Fruit fly (Drosophila melanogaster) whole organism, embryonic: Measurements from ENCODE around the gene CCHa1.

Experiments
- Abd-B ChIP-seq: fragments of 200-800 bp; sonication (Bioruptor generic); optimal IDR thresholded peaks from 2 replicates; lab custom pipeline; 2018; ENCODE audit warnings: missing biosample characterization, mild to moderate bottlenecking, missing genetic modification characterization, moderate library complexity
- Bgb ChIP-seq: fragments of 200-800 bp; sonication (Bioruptor generic); IDR thresholded peaks from 2 replicates; pipeline ENCODE4 v1.3.6; 2022; ENCODE audit warnings: missing biosample characterization, missing genetic modification characterization; ENCODE audit not compliant: partially characterized antibody
- CG10209 ChIP-seq: fragments of 200-800 bp; sonication (Bioruptor generic); optimal IDR thresholded peaks from 3 replicates; lab custom pipeline; 2017; ENCODE audit warnings: missing biosample characterization, mild to moderate bottlenecking, missing genetic modification characterization, missing genetic modification reagents
- CG10431 ChIP-seq: fragments of 200-800 bp; sonication (Bioruptor generic); optimal IDR thresholded peaks from 3 replicates; lab custom pipeline; 2018; ENCODE audit warnings: missing biosample characterization, mild to moderate bottlenecking, missing genetic modification characterization
- CG10654 ChIP-seq: fragments of 200-800 bp; sonication (Bioruptor generic); optimal IDR thresholded peaks from 2 replicates; lab custom pipeline; 2016; ENCODE audit warnings: missing biosample characterization, missing genetic modification characterization
- CG11093 ChIP-seq: fragments of 200-800 bp; sonication (Bioruptor generic); IDR thresholded peaks from 3 replicates; pipeline ENCODE4 v1.3.6; 2022; ENCODE audit warnings: missing biosample characterization, missing genetic modification characterization
- CG11504 ChIP-seq: fragments of 200-800 bp; sonication (Bioruptor generic); optimal IDR thresholded peaks from 3 replicates; lab custom pipeline; 2019; ENCODE audit warnings: missing biosample characterization, mild to moderate bottlenecking, missing genetic modification characterization, moderate library complexity
- CG12219 ChIP-seq: fragments of 200-800 bp; sonication (Bioruptor generic); optimal IDR thresholded peaks from 3 replicates; lab custom pipeline; 2018; ENCODE audit warnings: missing biosample characterization, mild to moderate bottlenecking, missing genetic modification characterization
- CG12236 ChIP-seq: fragments of 200-800 bp; sonication (Bioruptor generic); optimal IDR thresholded peaks from 2 replicates; lab custom pipeline; 2016; ENCODE audit warnings: missing biosample characterization, missing genetic modification characterization
- CG13775 ChIP-seq: fragments of 200-800 bp; sonication (Bioruptor generic); optimal IDR thresholded peaks from 3 replicates; lab custom pipeline; 2017; ENCODE audit warnings: missing biosample characterization, mild to moderate bottlenecking, missing genetic modification characterization
- CG14710 ChIP-seq: fragments of 200-800 bp; sonication (Bioruptor generic); optimal IDR thresholded peaks from 3 replicates; lab custom pipeline; 2019; ENCODE audit warnings: missing biosample characterization, mild to moderate bottlenecking, missing genetic modification characterization, moderate library complexity
- CG14860 ChIP-seq: fragments of 200-800 bp; sonication (Bioruptor generic); IDR thresholded peaks from 3 replicates; pipeline ENCODE4 v1.3.6; 2022; ENCODE audit warnings: missing biosample characterization, missing genetic modification characterization; ENCODE audit not compliant: partially characterized antibody
- CG17568 ChIP-seq: fragments of 200-800 bp; sonication (Bioruptor generic); optimal IDR thresholded peaks from 2 replicates; lab custom pipeline; 2018; ENCODE audit warnings: missing biosample characterization, mild to moderate bottlenecking, missing genetic modification characterization, moderate library complexity
- CG34224 ChIP-seq: fragments of 200-800 bp; sonication (Bioruptor generic); IDR thresholded peaks from 3 replicates; pipeline ENCODE4 v1.3.6; 2022; ENCODE audit warnings: missing biosample characterization, missing genetic modification characterization; ENCODE audit not compliant: partially characterized antibody
- CG34376 ChIP-seq: fragments of 200-800 bp; sonication (Bioruptor generic); optimal IDR thresholded peaks from 2 replicates; lab custom pipeline; 2018; ENCODE audit warnings: missing biosample characterization, mild to moderate bottlenecking, missing genetic modification characterization
- CG3726 ChIP-seq: fragments of 200-800 bp; sonication (Bioruptor generic); IDR thresholded peaks from 3 replicates; pipeline ENCODE4, ENCODE4 v1.3.6; 2022; ENCODE audit warnings: missing biosample characterization, missing genetic modification characterization
- CG3995 ChIP-seq: fragments of 200-800 bp; sonication (Bioruptor generic); optimal IDR thresholded peaks from 3 replicates; lab custom pipeline; 2016; ENCODE audit warnings: missing biosample characterization, missing genetic modification characterization
- CG4424 ChIP-seq: fragments of 200-800 bp; sonication (Bioruptor generic); optimal IDR thresholded peaks from 3 replicates; lab custom pipeline; 2016; ENCODE audit warnings: missing biosample characterization, missing genetic modification characterization
- CG6813 ChIP-seq: fragments of 200-800 bp; sonication (Bioruptor generic); optimal IDR thresholded peaks from 2 replicates; lab custom pipeline; 2017; ENCODE audit warnings: missing biosample characterization, missing genetic modification characterization, mild to moderate bottlenecking, moderate library complexity, missing genetic modification reagents
- CG7786 ChIP-seq: fragments of 200-800 bp; sonication (Bioruptor generic); optimal IDR thresholded peaks from 2 replicates; lab custom pipeline; 2016; ENCODE audit warnings: missing biosample characterization, missing genetic modification characterization
- Dfd ChIP-seq, 2 experiments: fragments of >200 bp; optimal IDR thresholded peaks; 2 replicates each; lab custom pipeline; 2017; ENCODE audit warnings: missing biosample characterization in 2 of 2, missing genetic modification characterization in 2 of 2
- Dip2 ChIP-seq: fragments of 200-800 bp; sonication (Bioruptor generic); IDR thresholded peaks from 2 replicates; pipeline ENCODE4 v1.3.6; 2022; ENCODE audit warnings: missing biosample characterization, missing genetic modification characterization
- Ets65A ChIP-seq: fragments of 200-800 bp; sonication (Bioruptor generic); peaks from one replicate; lab custom pipeline; 2016; ENCODE audit warnings: missing biosample characterization, missing genetic modification characterization
- HLH54F ChIP-seq: fragments of 200-800 bp; sonication (Bioruptor generic); optimal IDR thresholded peaks from 3 replicates; lab custom pipeline; 2016; ENCODE audit warnings: missing biosample characterization, missing genetic modification characterization
- HmgD ChIP-seq: fragments of 200-800 bp; sonication (Bioruptor generic); optimal IDR thresholded peaks from 3 replicates; lab custom pipeline; 2016; ENCODE audit warnings: missing biosample characterization, missing genetic modification characterization
- Hmr ChIP-seq: fragments of 200-800 bp; sonication (Bioruptor generic); optimal IDR thresholded peaks from 3 replicates; lab custom pipeline; 2017; ENCODE audit warnings: mild to moderate bottlenecking, missing biosample characterization, missing genetic modification reagents, missing genetic modification characterization
- Hmx ChIP-seq: fragments of 200-800 bp; sonication (Bioruptor generic); optimal IDR thresholded peaks from 2 replicates; lab custom pipeline; 2016; ENCODE audit warnings: missing biosample characterization, missing genetic modification characterization
- Kr ChIP-seq: fragments of 200-800 bp; sonication (Bioruptor generic); optimal IDR thresholded peaks from 2 replicates; lab custom pipeline; 2017; ENCODE audit warnings: missing biosample characterization, mild to moderate bottlenecking, missing genetic modification characterization
- Pdp1 ChIP-seq, 2 experiments: fragments of 200-800 bp; sonication (Bioruptor generic); optimal IDR thresholded peaks; 3 replicates each; lab custom pipeline; 2016; ENCODE audit warnings: missing biosample characterization in 2 of 2, missing genetic modification characterization in 2 of 2, mild to moderate bottlenecking in 1 of 2, moderate library complexity in 1 of 2
- Sry-β ChIP-seq: fragments of 200-800 bp; sonication (Bioruptor generic); optimal IDR thresholded peaks from 2 replicates; lab custom pipeline; 2018; ENCODE audit warnings: missing biosample characterization, mild to moderate bottlenecking, missing genetic modification characterization, moderate library complexity
- Taf1 ChIP-seq: fragments of 200-800 bp; sonication (Bioruptor generic); IDR thresholded peaks from 2 replicates; pipeline ENCODE4 v1.3.6; 2022; ENCODE audit warnings: missing biosample characterization, missing genetic modification characterization
- cas ChIP-seq: fragments of 200-800 bp; sonication (Bioruptor generic); IDR thresholded peaks from 2 replicates; pipeline ENCODE4 v1.3.6; 2022; ENCODE audit warnings: missing biosample characterization, missing genetic modification characterization
- ems ChIP-seq: fragments of 200-800 bp; sonication (Bioruptor generic); optimal IDR thresholded peaks from 3 replicates; lab custom pipeline; 2016; ENCODE audit warnings: missing biosample characterization, missing genetic modification characterization
- fru ChIP-seq: fragments of >200 bp; optimal IDR thresholded peaks from 2 replicates; lab custom pipeline; 2017
- gfzf ChIP-seq: fragments of 200-800 bp; sonication (Bioruptor generic); optimal IDR thresholded peaks from 2 replicates; lab custom pipeline; 2016; ENCODE audit warnings: missing biosample characterization, mild to moderate bottlenecking, missing genetic modification characterization, moderate library complexity
- ham ChIP-seq: fragments of 200-800 bp; sonication (Bioruptor generic); IDR thresholded peaks from 2 replicates; pipeline ENCODE4 v1.3.6; 2022; ENCODE audit warnings: missing biosample characterization, missing genetic modification characterization
- jing ChIP-seq: fragments of 200-800 bp; sonication (Bioruptor generic); optimal IDR thresholded peaks from 2 replicates; lab custom pipeline; 2018; ENCODE audit warnings: missing biosample characterization, mild to moderate bottlenecking, missing genetic modification characterization
- lab ChIP-seq: fragments of 200-800 bp; sonication (Bioruptor generic); optimal IDR thresholded peaks from 3 replicates; lab custom pipeline; 2017; ENCODE audit warnings: missing biosample characterization, missing genetic modification characterization, mild to moderate bottlenecking, moderate library complexity, missing genetic modification reagents
- lov ChIP-seq, 2 experiments: fragments of 200-800 bp in 1 of 2; fragments of >200 bp in 1 of 2; sonication (Bioruptor generic) in 1 of 2; IDR thresholded peaks in 1 of 2; optimal IDR thresholded peaks in 1 of 2; 2 replicates in 1 of 2; 3 replicates in 1 of 2; pipeline versions ENCODE4 v1.3.6 to Lab custom; 2017 to 2022; ENCODE audit warnings: missing biosample characterization in 1 of 2, missing genetic modification characterization in 1 of 2
- luna ChIP-seq: fragments of 200-800 bp; sonication (Bioruptor generic); optimal IDR thresholded peaks from 2 replicates; lab custom pipeline; 2016; ENCODE audit warnings: missing biosample characterization, missing genetic modification characterization
- ranshi ChIP-seq: fragments of 200-800 bp; sonication (Bioruptor generic); IDR thresholded peaks from 2 replicates; pipeline ENCODE4 v1.3.6; 2022; ENCODE audit warnings: missing biosample characterization, missing genetic modification characterization
- so ChIP-seq: fragments of 200-800 bp; sonication (Bioruptor generic); IDR thresholded peaks from 3 replicates; pipeline ENCODE4 v1.3.6; 2022; ENCODE audit warnings: missing biosample characterization, missing genetic modification characterization
- toy ChIP-seq: fragments of 200-800 bp; sonication (Bioruptor generic); IDR thresholded peaks from 2 replicates; pipeline ENCODE4 v1.3.6; 2022; ENCODE audit warnings: missing biosample characterization, missing genetic modification characterization
- trem ChIP-seq: fragments of 200-800 bp; optimal IDR thresholded peaks from 3 replicates; lab custom pipeline; 2019; ENCODE audit warnings: missing biosample characterization, mild to moderate bottlenecking, missing genetic modification characterization, moderate library complexity
- z ChIP-seq: fragments of 200-800 bp; sonication (Bioruptor generic); IDR thresholded peaks from 3 replicates; pipeline ENCODE4 v1.3.6; 2022; ENCODE audit warnings: missing biosample characterization, missing genetic modification characterization
- zf30C ChIP-seq: fragments of 200-800 bp; sonication (Bioruptor generic); optimal IDR thresholded peaks from 3 replicates; lab custom pipeline; 2018; ENCODE audit warnings: missing biosample characterization, mild to moderate bottlenecking, missing genetic modification characterization

Gene CCHa1

dm6 chr3R:14057132-14057855 lies 39.3 kb downstream of the CCHa1 start (continued):
- TF ChIP-seq CG14710 (tag; lab: Kevin White, UChicago), result no peak
- peak; percentile 6 for TF ChIP-seq lab
- no peak for TF ChIP-seq Bgb
- no peak for TF ChIP-seq Sry-β (GFP tag; lab: Kevin White, UChicago)
- peak in 1 of 2 experiments; percentile 68 for TF ChIP-seq Pdp1 (GFP tag; optimal IDR thresholded peaks at IDR 0.05; lab: Kevin White, UChicago)
- no peak for TF ChIP-seq CG11504 (tag; lab: Kevin White, UChicago)
- no peak for TF ChIP-seq ranshi (GFP tag; lab: Robert Waterston, UW)
- no peak for TF ChIP-seq HLH54F (GFP tag; lab: Kevin White, UChicago)
- TF ChIP-seq CG17568 (GFP tag; lab: Kevin White, UChicago), result peak; percentile 41
- TF ChIP-seq Dip2 (GFP tag; lab: Robert Waterston, UW), result no peak
- no peak for TF ChIP-seq CG3726 (GFP tag; lab: Robert Waterston, UW)
- no peak for TF ChIP-seq Abd-B (GFP tag; lab: Kevin White, UChicago)
- no peak for TF ChIP-seq CG4424 (GFP tag; lab: Kevin White, UChicago)
- TF ChIP-seq CG13775 (GFP tag; lab: Kevin White, UChicago), result no peak

dm6 chr3R:14056320-14057053 lies 40.1 kb downstream of the CCHa1 start, which contains the start of gene foxo:
Gene foxo (plus strand): TSS chr3R:14056945.
- no peak for TF ChIP-seq CG11093 (GFP tag; lab: Robert Waterston, UW)
- TF ChIP-seq CG34224, result peak; percentile 18; the same call in 2 of the 3 replicates
- no peak for TF ChIP-seq luna
- peak; percentile 75 for TF ChIP-seq CG6813
- peak; percentile 50 for TF ChIP-seq CG12219 (GFP tag; lab: Kevin White, UChicago)
- TF ChIP-seq Dfd (GFP tag; optimal IDR thresholded peaks at IDR 0.05; lab: Kevin White, UChicago), result no peak
- peak; percentile 32 for TF ChIP-seq CG10431
- no peak for TF ChIP-seq toy
- no peak for TF ChIP-seq CG14860 (GFP tag; lab: Robert Waterston, UW)
- TF ChIP-seq lab, result peak; percentile 84
- TF ChIP-seq trem, result peak; percentile 60
- TF ChIP-seq CG3995 (GFP tag; lab: Kevin White, UChicago), result no peak
- TF ChIP-seq Hmr (GFP tag; lab: Kevin White, UChicago), result peak; percentile 90
- no peak for TF ChIP-seq gfzf (GFP tag; lab: Kevin White, UChicago)
- TF ChIP-seq so (GFP tag; lab: Robert Waterston, UW), result peak; percentile 46; the same call in 1 of the 3 replicates
- no peak for TF ChIP-seq Taf1
- no peak for TF ChIP-seq CG12236 (GFP tag; lab: Kevin White, UChicago)
- no peak for TF ChIP-seq Hmx (GFP tag; lab: Kevin White, UChicago)
- TF ChIP-seq CG11504 (tag; lab: Kevin White, UChicago), result peak; percentile 92
- TF ChIP-seq CG34376, result peak; percentile 3
- peak; percentile 85 for TF ChIP-seq Ets65A (GFP tag; lab: Kevin White, UChicago)
- no peak for TF ChIP-seq Kr (GFP tag; lab: Kevin White, UChicago)
- no peak; the same call in 2 of the 3 replicates for TF ChIP-seq z (GFP tag; lab: Robert Waterston, UW)
- peak; percentile 57 for TF ChIP-seq CG10654 (GFP tag; lab: Kevin White, UChicago)
- no peak for TF ChIP-seq fru (lab: Kevin White, UChicago)
- peak; percentile 35 for TF ChIP-seq HmgD (GFP tag; lab: Kevin White, UChicago)
- peak; percentile 82 for TF ChIP-seq CG13775 (GFP tag; lab: Kevin White, UChicago)
- no peak for TF ChIP-seq ham (GFP tag; lab: Robert Waterston, UW)
- TF ChIP-seq ems, result no peak
- TF ChIP-seq zf30C (GFP tag; lab: Kevin White, UChicago), result no peak
- no peak for TF ChIP-seq CG7786
- peak; percentile 89 for TF ChIP-seq CG10209 (GFP tag; lab: Kevin White, UChicago)
- no peak for TF ChIP-seq lov (optimal IDR thresholded peaks at IDR 0.05; lab: Kevin White, UChicago)
- no peak for TF ChIP-seq lov (GFP tag; IDR thresholded peaks at IDR 0.05; lab: Robert Waterston, UW)
- TF ChIP-seq jing, result peak; percentile 9
- TF ChIP-seq cas (GFP tag; lab: Robert Waterston, UW), result no peak
